Worm (Caenorhabditis elegans) whole organism, L4/young adult: ENCODE results near the gene rsp-2.

Experiments used
- W03F9.2 ChIP-seq: fragments of 150-350 bp; optimal IDR thresholded peaks from 2 replicates; lab custom pipeline; 2014; ENCODE audit warnings: missing biosample characterization, missing genetic modification characterization
- dao-5 ChIP-seq: sonication (generic microtip); optimal IDR thresholded peaks from 2 replicates; lab custom pipeline; 2016; ENCODE audit warnings: missing genotype, missing genetic modification characterization, moderate library complexity, missing compliant biosample characterization
- him-1 ChIP-seq: sonication (generic microtip); optimal IDR thresholded peaks from 2 replicates; lab custom pipeline; 2016; ENCODE audit warnings: missing genotype, missing genetic modification reagents, missing genetic modification characterization, missing compliant biosample characterization

The rsp-2 gene

DNA sequence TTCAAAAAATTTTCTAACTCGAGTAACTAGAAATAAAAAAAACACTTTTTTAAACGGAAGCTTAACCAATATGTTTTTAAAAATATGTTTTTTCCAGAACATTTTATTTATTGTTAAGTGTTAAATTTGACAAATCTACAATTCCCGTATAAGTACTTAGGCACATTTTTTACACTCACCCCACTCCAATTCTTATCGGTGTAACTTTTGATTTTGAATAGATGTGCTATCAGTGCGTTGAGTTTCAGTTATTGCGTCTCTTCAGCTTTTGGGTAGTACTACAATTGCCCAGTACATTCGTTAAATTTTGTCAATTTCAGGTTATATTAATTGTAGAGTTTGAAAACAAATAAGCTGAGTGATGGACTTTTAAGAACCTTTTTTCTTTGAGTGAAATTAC is 28.7 kb downstream of the rsp-2 start:
- TF ChIP-seq W03F9.2 (tag; lab: Kevin White, UChicago) (no peak), dao-5 (tag; lab: Kevin White, UChicago) (no peak), him-1 (no peak)

DNA sequence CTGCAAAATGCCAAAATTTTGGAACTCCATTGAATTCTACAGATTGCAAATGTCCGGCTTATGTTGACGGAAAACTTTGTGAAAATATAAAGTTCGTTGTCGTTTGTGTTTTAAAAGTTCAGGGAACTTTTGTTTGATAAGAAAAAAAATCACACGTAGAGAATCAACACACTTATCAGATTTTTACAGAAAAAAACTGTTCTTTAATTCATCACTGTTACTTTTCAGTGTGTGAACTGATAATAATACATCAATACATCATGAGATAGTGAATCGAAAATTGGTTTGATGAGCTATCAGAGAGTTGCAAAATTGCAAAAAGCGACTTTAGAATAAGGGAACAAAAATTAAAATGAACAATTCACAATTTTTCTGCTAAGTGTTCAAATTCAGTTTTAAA is 34.3 kb downstream of the rsp-2 start:
- TF ChIP-seq dao-5 (tag; lab: Kevin White, UChicago), result no peak
- peak; percentile 2 for TF ChIP-seq W03F9.2 (tag; lab: Kevin White, UChicago)
- TF ChIP-seq him-1, result no peak

DNA sequence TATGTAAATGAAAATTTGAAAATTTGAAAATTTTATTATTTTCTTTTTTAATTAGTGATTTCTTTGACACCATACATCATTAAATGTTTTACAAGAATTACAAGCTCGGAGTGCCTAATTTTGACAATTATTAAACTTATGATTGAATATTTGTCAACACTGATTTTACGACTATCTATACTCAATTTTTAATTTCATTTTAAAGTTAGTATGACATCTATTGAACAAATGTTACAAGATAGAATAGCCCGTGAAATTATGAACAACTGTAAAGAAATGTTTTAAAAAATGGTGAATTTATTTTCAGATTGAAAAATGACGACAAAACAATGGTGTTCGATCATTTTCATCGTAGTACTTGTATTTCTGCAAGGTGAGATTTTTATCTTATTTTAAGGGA is 34.8 kb downstream of the rsp-2 start, which contains the start of gene C05D12.2:
Gene C05D12.2, plus strand, starts transcription at position 301 of the 400 bp plus-strand sequence.
- no peak for TF ChIP-seq him-1
- no peak for TF ChIP-seq dao-5 (tag; lab: Kevin White, UChicago)
- TF ChIP-seq W03F9.2 (tag; lab: Kevin White, UChicago), result no peak

DNA sequence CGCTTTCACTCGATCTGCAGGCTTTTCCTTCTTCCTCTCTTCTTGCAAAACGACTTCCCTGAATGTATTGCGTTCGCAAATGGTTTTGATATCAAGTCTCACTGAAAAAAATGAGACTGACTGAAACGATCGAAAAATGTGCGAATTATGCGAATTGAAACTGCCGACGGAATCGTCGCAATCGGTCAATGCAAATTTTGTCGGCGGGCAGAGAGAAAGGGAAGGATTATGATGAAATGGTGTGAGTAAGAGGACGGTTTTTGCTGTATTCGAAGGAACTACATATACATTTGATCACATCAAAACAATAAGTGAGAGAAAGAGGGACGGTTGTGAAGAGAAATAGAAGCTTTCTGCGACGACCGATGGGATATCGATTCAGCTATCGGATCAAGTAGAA is 37.1 kb downstream of the rsp-2 start, which contains the start of gene C05D12.1:
Gene C05D12.1, minus strand, starts transcription at position 101 of the 400 bp plus-strand sequence.
- TF ChIP-seq him-1 (no peak), W03F9.2 (tag; lab: Kevin White, UChicago) (no peak), dao-5 (tag; lab: Kevin White, UChicago) (no peak)

DNA sequence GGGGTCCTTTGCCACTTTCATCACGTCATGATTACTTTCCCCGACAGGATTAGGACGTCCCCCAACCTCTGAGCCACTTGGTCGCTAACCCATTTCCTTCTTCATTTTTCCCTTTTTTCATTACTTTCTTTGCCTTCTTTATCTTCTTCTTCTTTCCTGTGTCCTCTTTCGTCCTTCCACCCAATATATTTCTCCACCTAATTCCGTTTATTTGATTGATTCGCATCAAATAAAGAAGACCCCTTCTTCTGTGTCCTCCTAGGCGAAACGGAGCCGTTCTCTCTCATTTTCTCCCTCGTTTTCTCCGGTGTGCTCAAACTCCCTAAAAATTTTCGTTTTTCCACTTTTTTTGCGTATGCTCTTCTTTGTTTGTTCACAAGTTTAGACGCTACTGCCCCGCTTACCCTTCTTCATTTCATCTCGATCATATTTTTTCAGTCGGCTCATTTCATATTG is 43.0 kb downstream of the rsp-2 start, which contains the start of gene C05D12.7:
Gene C05D12.7, plus strand, starts transcription at position 406 of the 456 bp plus-strand sequence.
- TF ChIP-seq him-1 (no peak), dao-5 (tag; lab: Kevin White, UChicago) (no peak), W03F9.2 (tag; lab: Kevin White, UChicago) (no peak)
